Worm (Caenorhabditis elegans): ENCODE results near the gene C26F1.3.

The C26F1.3 gene

ce11 chrV:7776029-7776628 lies 971 bp upstream of the C26F1.3 start, which contains the start of the genes rpl-39 and rps-30 (continued):
- TF ChIP-seq ccch-3 (GFP tag; optimal IDR thresholded peaks at IDR 0.05) (no peak), hrde-1 (tag; optimal IDR thresholded peaks at IDR 0.05; ENCODE audit: borderline replicate concordance) (no peak), F52B5.7 (tag; optimal IDR thresholded peaks at IDR 0.05) (no peak), bed-2 (GFP tag; IDR thresholded peaks at IDR 0.05) (no peak), bed-1 (GFP tag; IDR thresholded peaks at IDR 0.05) (no peak), B0336.3 (GFP tag; IDR thresholded peaks at IDR 0.05) (no peak), snpc-1.3 (tag; optimal IDR thresholded peaks at IDR 0.05; ENCODE audit: insufficient read depth) (peak; percentile 56), egl-18 (GFP tag; IDR thresholded peaks at IDR 0.05) (no peak), ama-1 (optimal IDR thresholded peaks at IDR 0.05) (no peak), ama-1 (GFP tag; optimal IDR thresholded peaks at IDR 0.05) (no peak), somi-1 (GFP tag; optimal IDR thresholded peaks at IDR 0.05) (peak; percentile 23), hlh-12 (tag; optimal IDR thresholded peaks at IDR 0.05) (no peak), ceh-100 (GFP tag; IDR thresholded peaks at IDR 0.05) (peak; percentile 42), Y95B8A.8 (GFP tag; IDR thresholded peaks at IDR 0.05) (no peak), B0019.2 (GFP tag; conservative IDR thresholded peaks at IDR 0.05) (0 out of 2 replicates have a peak, but pooled peaks have one; percentile 47), dpl-1 (GFP tag; optimal IDR thresholded peaks at IDR 0.05) (no peak), nhr-179 (tag; optimal IDR thresholded peaks at IDR 0.05) (no peak), F23B12.7 (tag; optimal IDR thresholded peaks at IDR 0.05; ENCODE audit: insufficient read depth) (peak; percentile 90), lag-1 (GFP tag; IDR thresholded peaks at IDR 0.05) (no peak), lin-40 (tag; optimal IDR thresholded peaks at IDR 0.05) (peak; percentile 53), zfh-2 (GFP tag; conservative IDR thresholded peaks at IDR 0.05) (peak; percentile 51; the same call in 1 of the 2 replicates), ceh-91 (GFP tag; IDR thresholded peaks at IDR 0.05) (peak; percentile 78), chd-7 (tag; optimal IDR thresholded peaks at IDR 0.05) (no peak), lsy-27 (tag; optimal IDR thresholded peaks at IDR 0.05; ENCODE audit: borderline replicate concordance, insufficient read depth) (no peak), madf-8 (GFP tag; conservative IDR thresholded peaks at IDR 0.05) (no peak), ztf-28 (GFP tag; IDR thresholded peaks at IDR 0.05) (no peak), dox-1 (GFP tag; IDR thresholded peaks at IDR 0.05) (no peak; the same call in 1 of the 2 replicates), attf-6 (GFP tag; IDR thresholded peaks at IDR 0.05) (no peak), cebp-2 (GFP tag; IDR thresholded peaks at IDR 0.05) (no peak), madf-10 (tag; optimal IDR thresholded peaks at IDR 0.05) (peak; percentile 43), nfyb-1 (GFP tag; IDR thresholded peaks at IDR 0.05) (no peak)

- peak; percentile 18 for TF ChIP-seq atf-7 (tag; optimal IDR thresholded peaks at IDR 0.05)
- peak; percentile 26; the same call in 1 of the 2 replicates for TF ChIP-seq madf-6 (GFP tag; IDR thresholded peaks at IDR 0.05)
- no peak for TF ChIP-seq pha-4 (tag; optimal IDR thresholded peaks at IDR 0.05)
- peak; percentile 61; the same call in 1 of the 2 replicates for TF ChIP-seq hsf-1 (GFP tag; IDR thresholded peaks at IDR 0.05)
- peak; percentile 38 for TF ChIP-seq F49E8.2 (tag; optimal IDR thresholded peaks at IDR 0.05; ENCODE audit: insufficient read depth)
- TF ChIP-seq chd-7 (tag; optimal IDR thresholded peaks at IDR 0.05), result peak; percentile 15
- peak; percentile 44; the same call in 1 of the 2 replicates for TF ChIP-seq ekl-4 (GFP tag; IDR thresholded peaks at IDR 0.05)
- TF ChIP-seq C17E4.6 (GFP tag; IDR thresholded peaks at IDR 0.05), result peak; percentile 29; the same call in 1 of the 2 replicates
- no peak for TF ChIP-seq repo-1 (tag; optimal IDR thresholded peaks at IDR 0.05)
- TF ChIP-seq ceh-91 (GFP tag; IDR thresholded peaks at IDR 0.05), result peak; percentile 27; the same call in 1 of the 2 replicates
- peak; percentile 52; the same call in 1 of the 2 replicates for TF ChIP-seq B0336.3 (GFP tag; IDR thresholded peaks at IDR 0.05)
- TF ChIP-seq tlf-1 (GFP tag; optimal IDR thresholded peaks at IDR 0.05), result no peak
- TF ChIP-seq snpc-4 (GFP tag; optimal IDR thresholded peaks at IDR 0.05), result no peak
- peak in 1 of 4 experiments; percentile 23 for TF ChIP-seq snpc-4 (tag; optimal IDR thresholded peaks at IDR 0.05)
- peak; percentile 75 for TF ChIP-seq hrde-1 (tag; optimal IDR thresholded peaks at IDR 0.05; ENCODE audit: borderline replicate concordance)
- TF ChIP-seq unc-130 (GFP tag; optimal IDR thresholded peaks at IDR 0.05), result peak; percentile 15
These were observed 1.9 kb downstream of the C26F1.3 start for ce11 chrV:7778999-7779398.

Measured in whole organism, young adult.